Fruit fly (Drosophila melanogaster) whole organism, embryonic: ENCODE data around the gene Ugt36F1.

ENCODE experiments used
- CG10543 ChIP-seq: fragments of 200-800 bp; sonication (Bioruptor generic); optimal IDR thresholded peaks from 3 replicates; lab custom pipeline; 2017; ENCODE audit warnings: missing biosample characterization, mild to moderate bottlenecking, missing genetic modification characterization, moderate library complexity
- CG12659 ChIP-seq: fragments of 200-800 bp; sonication (Bioruptor generic); optimal IDR thresholded peaks from 3 replicates; lab custom pipeline; 2017; ENCODE audit warnings: mild to moderate bottlenecking, missing biosample characterization, missing genetic modification reagents, missing genetic modification characterization
- CG12942 ChIP-seq: fragments of 200-800 bp; sonication (Bioruptor generic); optimal IDR thresholded peaks from 3 replicates; lab custom pipeline; 2016; ENCODE audit warnings: missing biosample characterization, missing genetic modification characterization
- CG13287 ChIP-seq: fragments of 200-800 bp; sonication (Bioruptor generic); IDR thresholded peaks from 2 replicates; pipeline ENCODE4 v1.3.6; 2022; ENCODE audit warnings: missing biosample characterization, missing genetic modification characterization; ENCODE audit not compliant: partially characterized antibody
- CG13296 ChIP-seq: fragments of 200-800 bp; sonication (Bioruptor generic); optimal IDR thresholded peaks from 3 replicates; lab custom pipeline; 2018; ENCODE audit warnings: missing biosample characterization, mild to moderate bottlenecking, missing genetic modification characterization
- CG14860 ChIP-seq: fragments of 200-800 bp; sonication (Bioruptor generic); IDR thresholded peaks from 3 replicates; pipeline ENCODE4 v1.3.6; 2022; ENCODE audit warnings: missing biosample characterization, missing genetic modification characterization; ENCODE audit not compliant: partially characterized antibody
- CG1603 ChIP-seq: fragments of 200-800 bp; sonication (Bioruptor generic); optimal IDR thresholded peaks from 2 replicates; lab custom pipeline; 2019; ENCODE audit warnings: missing biosample characterization, mild to moderate bottlenecking, missing genetic modification characterization, moderate library complexity
- CG18262 ChIP-seq: fragments of 200-800 bp; optimal IDR thresholded peaks from 3 replicates; lab custom pipeline; 2019; ENCODE audit warnings: missing biosample characterization, mild to moderate bottlenecking, missing genetic modification characterization, moderate library complexity
- CG2712 ChIP-seq: fragments of 200-800 bp; optimal IDR thresholded peaks from 3 replicates; lab custom pipeline; 2019; ENCODE audit warnings: missing biosample characterization, mild to moderate bottlenecking, missing genetic modification characterization, moderate library complexity
- CG33557 ChIP-seq: fragments of 200-800 bp; sonication (Bioruptor generic); optimal IDR thresholded peaks from 2 replicates; lab custom pipeline; 2019; ENCODE audit warnings: missing biosample characterization, mild to moderate bottlenecking, missing genetic modification characterization, moderate library complexity
- CG34376 ChIP-seq: fragments of 200-800 bp; sonication (Bioruptor generic); optimal IDR thresholded peaks from 2 replicates; lab custom pipeline; 2018; ENCODE audit warnings: missing biosample characterization, mild to moderate bottlenecking, missing genetic modification characterization
- CG5245 ChIP-seq: fragments of 200-800 bp; sonication (Bioruptor generic); optimal IDR thresholded peaks from 3 replicates; lab custom pipeline; 2016; ENCODE audit warnings: missing biosample characterization, missing genetic modification characterization
- CoRest ChIP-seq: fragments of 200-800 bp; sonication (Bioruptor generic); optimal IDR thresholded peaks from 3 replicates; lab custom pipeline; 2018; ENCODE audit warnings: missing biosample characterization, mild to moderate bottlenecking, missing genetic modification characterization, moderate library complexity
- D ChIP-seq, 2 experiments: fragments of 200-800 bp in 1 of 2; fragments of >200 bp in 1 of 2; sonication (Bioruptor generic) in 1 of 2; optimal IDR thresholded peaks; 2 replicates in 1 of 2; 3 replicates in 1 of 2; lab custom pipeline; 2017; ENCODE audit warnings: mild to moderate bottlenecking in 1 of 2, missing biosample characterization in 1 of 2, missing genetic modification characterization in 1 of 2, missing genetic modification reagents in 1 of 2
- D19A ChIP-seq: fragments of 200-800 bp; optimal IDR thresholded peaks from 3 replicates; lab custom pipeline; 2019; ENCODE audit warnings: missing biosample characterization, mild to moderate bottlenecking, missing genetic modification characterization, moderate library complexity
- Deaf1 ChIP-seq: fragments of 200-800 bp; optimal IDR thresholded peaks from 3 replicates; lab custom pipeline; 2019; ENCODE audit warnings: missing biosample characterization, mild to moderate bottlenecking, missing genetic modification characterization, moderate library complexity
- Dref ChIP-seq: fragments of 200-800 bp; sonication (Bioruptor generic); IDR thresholded peaks from 2 replicates; pipeline ENCODE4 v1.3.6; 2022; ENCODE audit warnings: missing biosample characterization, missing genetic modification characterization
- Eip74EF ChIP-seq, 2 experiments: fragments of 200-800 bp in 1 of 2; fragments of >200 bp in 1 of 2; sonication (Bioruptor generic) in 1 of 2; optimal IDR thresholded peaks; 2 replicates each; lab custom pipeline; 2017 to 2019; ENCODE audit warnings: missing biosample characterization in 2 of 2, missing genetic modification characterization in 2 of 2, mild to moderate bottlenecking in 1 of 2, moderate library complexity in 1 of 2
- H2.0 ChIP-seq: fragments of 200-800 bp; sonication (Bioruptor generic); IDR thresholded peaks from 2 replicates; pipeline ENCODE4 v1.3.6; 2022; ENCODE audit warnings: missing biosample characterization, missing genetic modification characterization
- HHEX ChIP-seq: fragments of 200-800 bp; sonication (Bioruptor generic); optimal IDR thresholded peaks from 3 replicates; lab custom pipeline; 2017; ENCODE audit warnings: missing biosample characterization, mild to moderate bottlenecking, missing genetic modification characterization, missing genetic modification reagents
- Jarid2 ChIP-seq: fragments of 200-800 bp; sonication (Bioruptor generic); optimal IDR thresholded peaks from 3 replicates; lab custom pipeline; 2017; ENCODE audit warnings: mild to moderate bottlenecking, missing biosample characterization, missing genetic modification reagents, missing genetic modification characterization
- NFAT ChIP-seq: fragments of 200-800 bp; sonication (Bioruptor generic); IDR thresholded peaks from 2 replicates; pipeline ENCODE4 v1.3.6; 2022; ENCODE audit warnings: missing biosample characterization, missing genetic modification characterization
- Nf-YB ChIP-seq: fragments of 200-800 bp; sonication (Bioruptor generic); optimal IDR thresholded peaks from 3 replicates; lab custom pipeline; 2019; ENCODE audit warnings: missing biosample characterization, mild to moderate bottlenecking, missing genetic modification characterization, moderate library complexity
- Trl ChIP-seq, 3 experiments: fragments of >200 bp in 2 of 3; fragments of 200-800 bp in 1 of 3; sonication (Bioruptor generic) in 1 of 3; optimal IDR thresholded peaks; 2 replicates in 1 of 3; 3 replicates in 2 of 3; lab custom pipeline; 2016 to 2017; ENCODE audit warnings: missing biosample characterization in 1 of 3, missing genetic modification characterization in 1 of 3
- az2 ChIP-seq: fragments of 200-800 bp; sonication (Bioruptor generic); optimal IDR thresholded peaks from 3 replicates; lab custom pipeline; 2016; ENCODE audit warnings: missing biosample characterization, missing genetic modification characterization
- btn ChIP-seq: fragments of 200-800 bp; sonication (Bioruptor generic); optimal IDR thresholded peaks from 2 replicates; lab custom pipeline; 2016; ENCODE audit warnings: missing biosample characterization, missing genetic modification characterization
- cg ChIP-seq: fragments of 200-800 bp; sonication (Bioruptor generic); optimal IDR thresholded peaks from 3 replicates; lab custom pipeline; 2019; ENCODE audit warnings: missing biosample characterization, mild to moderate bottlenecking, missing genetic modification characterization, moderate library complexity
- chinmo ChIP-seq: fragments of 200-800 bp; sonication (Bioruptor generic); IDR thresholded peaks from 4 replicates; pipeline ENCODE4 v1.3.6; 2022; ENCODE audit warnings: missing biosample characterization, missing genetic modification characterization; ENCODE audit not compliant: partially characterized antibody
- crol ChIP-seq: fragments of 200-800 bp; sonication (Bioruptor generic); IDR thresholded peaks from 2 replicates; pipeline ENCODE4 v1.3.6; 2022; ENCODE audit warnings: missing biosample characterization, missing genetic modification characterization
- dati ChIP-seq: fragments of 200-800 bp; sonication (Bioruptor generic); IDR thresholded peaks from 2 replicates; pipeline ENCODE4 v1.3.6; 2022; ENCODE audit warnings: missing biosample characterization, missing genetic modification characterization
- dmrt99B ChIP-seq: fragments of 200-800 bp; sonication (Bioruptor generic); optimal IDR thresholded peaks from 2 replicates; lab custom pipeline; 2018; ENCODE audit warnings: missing biosample characterization, mild to moderate bottlenecking, missing genetic modification characterization, moderate library complexity
- ewg ChIP-seq: fragments of 200-800 bp; sonication (Bioruptor generic); optimal IDR thresholded peaks from 3 replicates; lab custom pipeline; 2017; ENCODE audit warnings: mild to moderate bottlenecking, missing biosample characterization, missing genetic modification reagents, missing genetic modification characterization
- fu2 ChIP-seq: fragments of 200-800 bp; sonication (Bioruptor generic); optimal IDR thresholded peaks from 2 replicates; lab custom pipeline; 2016; ENCODE audit warnings: missing biosample characterization, missing genetic modification characterization
- grau ChIP-seq: fragments of 200-800 bp; optimal IDR thresholded peaks from 3 replicates; lab custom pipeline; 2019; ENCODE audit warnings: missing biosample characterization, mild to moderate bottlenecking, missing genetic modification characterization, moderate library complexity
- grn ChIP-seq: fragments of 200-800 bp; sonication (Bioruptor generic); optimal IDR thresholded peaks from 3 replicates; lab custom pipeline; 2017; ENCODE audit warnings: missing biosample characterization, missing genetic modification characterization
- gt ChIP-seq: fragments of 200-800 bp; sonication (Bioruptor generic); IDR thresholded peaks from 2 replicates; pipeline ENCODE4 v1.3.6; 2022; ENCODE audit warnings: missing biosample characterization, missing genetic modification characterization
- insv ChIP-seq, 2 experiments: fragments of 200-800 bp; sonication (Bioruptor generic); optimal IDR thresholded peaks; 3 replicates each; lab custom pipeline; 2016 to 2018; ENCODE audit warnings: missing biosample characterization in 2 of 2, missing genetic modification characterization in 2 of 2
- jing ChIP-seq: fragments of 200-800 bp; sonication (Bioruptor generic); optimal IDR thresholded peaks from 2 replicates; lab custom pipeline; 2018; ENCODE audit warnings: missing biosample characterization, mild to moderate bottlenecking, missing genetic modification characterization
- odd ChIP-seq: fragments of 200-800 bp; sonication (Bioruptor generic); optimal IDR thresholded peaks from 2 replicates; lab custom pipeline; 2017; ENCODE audit warnings: missing biosample characterization, mild to moderate bottlenecking, missing genetic modification characterization
- org-1 ChIP-seq: fragments of 200-800 bp; sonication (Bioruptor generic); optimal IDR thresholded peaks from 2 replicates; lab custom pipeline; 2017; ENCODE audit warnings: missing biosample characterization, missing genetic modification characterization
- pb ChIP-seq: fragments of 200-800 bp; sonication (Bioruptor generic); optimal IDR thresholded peaks from 3 replicates; lab custom pipeline; 2016; ENCODE audit warnings: missing biosample characterization, missing genetic modification characterization
- phol ChIP-seq: fragments of 200-800 bp; sonication (Bioruptor generic); optimal IDR thresholded peaks from 3 replicates; lab custom pipeline; 2018; ENCODE audit warnings: missing biosample characterization, mild to moderate bottlenecking, missing genetic modification characterization, moderate library complexity
- shn ChIP-seq: fragments of 200-800 bp; sonication (Bioruptor generic); optimal IDR thresholded peaks from 3 replicates; lab custom pipeline; 2016; ENCODE audit warnings: missing biosample characterization, missing genetic modification characterization
- sob ChIP-seq: fragments of 200-800 bp; sonication (Bioruptor generic); IDR thresholded peaks from 2 replicates; pipeline ENCODE4 v1.3.6; 2022; ENCODE audit warnings: missing biosample characterization, missing genetic modification characterization
- tll ChIP-seq, 2 experiments: fragments of 200-800 bp in 1 of 2; fragments of >200 bp in 1 of 2; sonication (Bioruptor generic) in 1 of 2; optimal IDR thresholded peaks; 2 replicates each; lab custom pipeline; 2017 to 2019; ENCODE audit warnings: missing biosample characterization in 2 of 2, missing genetic modification characterization in 2 of 2, mild to moderate bottlenecking in 1 of 2, moderate library complexity in 1 of 2
- vnd ChIP-seq: fragments of 200-800 bp; sonication (Bioruptor generic); IDR thresholded peaks from 3 replicates; pipeline ENCODE4 v1.3.6; 2022; ENCODE audit warnings: missing biosample characterization, missing genetic modification characterization; ENCODE audit not compliant: partially characterized antibody
- vvl ChIP-seq: fragments of 200-800 bp; sonication (Bioruptor generic); IDR thresholded peaks from 2 replicates; pipeline ENCODE4 v1.3.6; 2022; ENCODE audit warnings: missing biosample characterization, missing genetic modification characterization
- yki ChIP-seq: fragments of >200 bp; optimal IDR thresholded peaks from 3 replicates; lab custom pipeline; 2018
- zfh2 ChIP-seq: fragments of 200-800 bp; sonication (Bioruptor generic); optimal IDR thresholded peaks from 2 replicates; lab custom pipeline; 2016; ENCODE audit warnings: missing biosample characterization, missing genetic modification characterization

The Ugt36F1 gene

DNA sequence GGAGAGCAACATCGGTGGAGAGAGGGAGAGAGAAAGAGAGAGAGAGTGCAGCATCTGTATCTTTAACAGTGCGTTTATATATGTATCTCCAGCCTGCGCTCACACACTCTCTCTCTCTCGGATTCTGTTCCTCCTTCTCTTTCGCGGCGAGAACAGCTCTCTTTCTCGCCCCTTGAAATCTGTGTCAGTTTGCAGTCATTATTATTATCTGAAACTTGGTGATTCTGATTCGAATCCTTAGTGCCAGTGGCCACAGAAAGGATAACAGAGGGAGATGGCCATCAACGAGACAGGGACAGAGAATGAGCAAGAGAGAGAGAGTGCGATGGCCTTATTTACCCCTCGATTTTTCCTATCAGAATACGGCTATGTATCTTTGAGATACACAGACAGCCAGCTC is 36.2 kb upstream of the Ugt36F1 start:
- TF ChIP-seq CG13296 (no peak), Jarid2 (GFP tag; lab: Kevin White, UChicago) (no peak), insv (GFP tag; optimal IDR thresholded peaks at IDR 0.05; lab: Kevin White, UChicago) (peak; percentile 95 to 98), CG10543 (GFP tag; lab: Kevin White, UChicago) (no peak), CG33557 (GFP tag; lab: Kevin White, UChicago) (no peak), fu2 (GFP tag; lab: Kevin White, UChicago) (no peak), Nf-YB (peak; percentile 95), H2.0 (no peak), tll (GFP tag; optimal IDR thresholded peaks at IDR 0.05; lab: Kevin White, UChicago) (peak; percentile 66 to 85), HHEX (no peak), yki (lab: Kevin White, UChicago) (peak; percentile 84), pb (no peak), CG2712 (tag; lab: Kevin White, UChicago) (no peak), grn (GFP tag; lab: Kevin White, UChicago) (peak; percentile 47), D19A (tag; lab: Kevin White, UChicago) (no peak), CG14860 (GFP tag; lab: Robert Waterston, UW) (no peak), CG34376 (no peak), grau (tag; lab: Kevin White, UChicago) (no peak), NFAT (GFP tag; lab: Robert Waterston, UW) (no peak), crol (GFP tag; lab: Robert Waterston, UW) (peak; percentile 3; the same call in 1 of the 2 replicates), CG5245 (no peak), vvl (no peak), btn (GFP tag; lab: Kevin White, UChicago) (no peak), CG12942 (GFP tag; lab: Kevin White, UChicago) (no peak), shn (no peak), CG13287 (GFP tag; lab: Robert Waterston, UW) (no peak), org-1 (GFP tag; lab: Kevin White, UChicago) (no peak), phol (tag; lab: Kevin White, UChicago) (no peak), cg (GFP tag; lab: Kevin White, UChicago) (peak; percentile 40), Trl (optimal IDR thresholded peaks at IDR 0.05; lab: Kevin White, UChicago) (peak; percentile 74 to 97), Trl (GFP tag; optimal IDR thresholded peaks at IDR 0.05; lab: Kevin White, UChicago) (peak; percentile 12), dati (GFP tag; lab: Robert Waterston, UW) (no peak), dmrt99B (tag; lab: Kevin White, UChicago) (no peak), vnd (no peak), Eip74EF (GFP tag; optimal IDR thresholded peaks at IDR 0.05; lab: Kevin White, UChicago) (no peak), chinmo (0 out of 4 replicates have a peak, but pooled peaks have one; percentile 17), CoRest (no peak), sob (no peak), CG12659 (GFP tag; lab: Kevin White, UChicago) (no peak), CG18262 (tag; lab: Kevin White, UChicago) (no peak), ewg (GFP tag; lab: Kevin White, UChicago) (peak; percentile 24), zfh2 (GFP tag; lab: Kevin White, UChicago) (no peak), CG1603 (tag; lab: Kevin White, UChicago) (no peak), az2 (no peak), Dref (GFP tag; lab: Robert Waterston, UW) (no peak), gt (GFP tag; lab: Robert Waterston, UW) (no peak), Deaf1 (tag; lab: Kevin White, UChicago) (peak; percentile 33), odd (GFP tag; lab: Kevin White, UChicago) (no peak), D (optimal IDR thresholded peaks at IDR 0.05; lab: Kevin White, UChicago) (peak; percentile 92), D (GFP tag; optimal IDR thresholded peaks at IDR 0.05; lab: Kevin White, UChicago) (no peak), jing (GFP tag; lab: Kevin White, UChicago) (no peak)
